Fruit fly (Drosophila melanogaster): Measurements from ENCODE around the gene CG33995.

The CG33995 gene

dm6 chr2L:5046261-5046660, 3.2 kb downstream of the CG33995 start:
- TF ChIP-seq CG7556 (GFP tag; optimal IDR thresholded peaks at IDR 0.05) = no peak
- TF ChIP-seq schlank (tag; optimal IDR thresholded peaks at IDR 0.05) = no peak
- no peak for TF ChIP-seq mam (GFP tag; optimal IDR thresholded peaks at IDR 0.05)
- peak; percentile 11 for TF ChIP-seq gcm (GFP tag; optimal IDR thresholded peaks at IDR 0.05)
- no peak for TF ChIP-seq C15 (GFP tag; IDR thresholded peaks at IDR 0.05)
- TF ChIP-seq Hr39 (optimal IDR thresholded peaks at IDR 0.05) = no peak
- no peak for TF ChIP-seq Dll (GFP tag; IDR thresholded peaks at IDR 0.05; ENCODE audit: partially characterized antibody)
- TF ChIP-seq Ets65A (GFP tag) = peak; percentile 93
- no peak for TF ChIP-seq Antp (GFP tag; optimal IDR thresholded peaks at IDR 0.05)
- no peak for TF ChIP-seq bowl (GFP tag; IDR thresholded peaks at IDR 0.05)
- no peak for TF ChIP-seq Stat92E (GFP tag; optimal IDR thresholded peaks at IDR 0.05)
- no peak for TF ChIP-seq vvl (GFP tag; IDR thresholded peaks at IDR 0.05)
- TF ChIP-seq lbe (GFP tag; optimal IDR thresholded peaks at IDR 0.05) = no peak
- TF ChIP-seq dpn (GFP tag; optimal IDR thresholded peaks at IDR 0.05) = no peak

- TF ChIP-seq aop (GFP tag; IDR thresholded peaks at IDR 0.05) (no peak), sima (GFP tag; optimal IDR thresholded peaks at IDR 0.05) (no peak), CG7556 (GFP tag; optimal IDR thresholded peaks at IDR 0.05) (no peak), Camta (GFP tag; optimal IDR thresholded peaks at IDR 0.05) (no peak), CG18476 (GFP tag; optimal IDR thresholded peaks at IDR 0.05) (no peak), bbx (GFP tag; IDR thresholded peaks at IDR 0.05; ENCODE audit: partially characterized antibody) (0 out of 2 replicates have a peak, but pooled peaks have one; percentile 15), psq (GFP tag; optimal IDR thresholded peaks at IDR 0.05) (no peak), mirr (GFP tag; optimal IDR thresholded peaks at IDR 0.05) (no peak), ewg (GFP tag; optimal IDR thresholded peaks at IDR 0.05) (no peak), CG5180 (GFP tag; optimal IDR thresholded peaks at IDR 0.05) (peak; percentile 93), CG15601 (tag; optimal IDR thresholded peaks at IDR 0.05) (peak; percentile 29), NC2α (GFP tag; optimal IDR thresholded peaks at IDR 0.05) (no peak), CG17568 (GFP tag; optimal IDR thresholded peaks at IDR 0.05) (no peak), ttk (GFP tag; IDR thresholded peaks at IDR 0.05) (peak; percentile 38; the same call in 1 of the 2 replicates), Atf3 (GFP tag; optimal IDR thresholded peaks at IDR 0.05) (no peak), zf30C (GFP tag; optimal IDR thresholded peaks at IDR 0.05) (peak; percentile 67), CG6854 (GFP tag; optimal IDR thresholded peaks at IDR 0.05) (no peak)
These were observed 6.9 kb downstream of the CG33995 start for dm6 chr2L:5049974-5050373.

- TF ChIP-seq Mrtf (GFP tag; IDR thresholded peaks at IDR 0.05) = no peak
- peak; percentile 64; the same call in 1 of the 2 replicates for TF ChIP-seq seq (GFP tag; IDR thresholded peaks at IDR 0.05)
- peak; percentile 67 for TF ChIP-seq abd-A (tag; optimal IDR thresholded peaks at IDR 0.05)
- TF ChIP-seq esg (GFP tag; conservative IDR thresholded peaks at IDR 0.05) = no peak
- TF ChIP-seq MESR4 (GFP tag; optimal IDR thresholded peaks at IDR 0.05) = peak; percentile 47
- TF ChIP-seq Nf-YC (tag; optimal IDR thresholded peaks at IDR 0.05) = no peak
- TF ChIP-seq chinmo (GFP tag; IDR thresholded peaks at IDR 0.05; ENCODE audit: partially characterized antibody) = peak; percentile 71; the same call in 1 of the 4 replicates
- TF ChIP-seq Med (GFP tag) = peak; percentile 9
- TF ChIP-seq pzg (GFP tag; optimal IDR thresholded peaks at IDR 0.05) = peak; percentile 7
- TF ChIP-seq ewg (GFP tag; optimal IDR thresholded peaks at IDR 0.05) = peak; percentile 91
- TF ChIP-seq NFAT (GFP tag; IDR thresholded peaks at IDR 0.05) = no peak
- peak; percentile 12 for TF ChIP-seq sens (GFP tag)
- peak in 1 of 2 experiments; percentile 48 for TF ChIP-seq crp (GFP tag; optimal IDR thresholded peaks at IDR 0.05)
- TF ChIP-seq zfh2 (GFP tag; optimal IDR thresholded peaks at IDR 0.05) = no peak
These were observed 7.8 kb downstream of the CG33995 start, which contains the start of gene CG9121 for dm6 chr2L:5050825-5051224. Gene CG9121, minus strand, starts transcription at chr2L:5051062.

All from whole organism, embryonic.